Fruit fly (Drosophila melanogaster) whole organism, embryonic: ENCODE measurements around the gene CG7408.

Source experiments
- Blimp-1 ChIP-seq: fragments of 200-800 bp; sonication (Bioruptor generic); optimal IDR thresholded peaks from 3 replicates; lab custom pipeline; 2018; ENCODE audit warnings: missing biosample characterization, missing genetic modification characterization, mild to moderate bottlenecking, moderate library complexity, missing genetic modification reagents
- CG10321 ChIP-seq: fragments of 200-800 bp; sonication (Bioruptor generic); IDR thresholded peaks from 2 replicates; pipeline ENCODE4 v1.3.6; 2022; ENCODE audit warnings: missing biosample characterization, missing genetic modification characterization
- CG10366 ChIP-seq: fragments of 200-800 bp; sonication (Bioruptor generic); IDR thresholded peaks from 2 replicates; pipeline ENCODE4 v1.3.6; 2022; ENCODE audit warnings: missing biosample characterization, missing genetic modification characterization
- CG11247 ChIP-seq: fragments of 200-800 bp; sonication (Bioruptor generic); IDR thresholded peaks from 2 replicates; pipeline ENCODE4 v1.3.6; 2022; ENCODE audit warnings: missing biosample characterization, missing genetic modification characterization
- CG12071 ChIP-seq: fragments of 200-800 bp; sonication (Bioruptor generic); optimal IDR thresholded peaks from 3 replicates; lab custom pipeline; 2018; ENCODE audit warnings: missing biosample characterization, mild to moderate bottlenecking, missing genetic modification characterization
- CG12942 ChIP-seq: fragments of 200-800 bp; sonication (Bioruptor generic); optimal IDR thresholded peaks from 3 replicates; lab custom pipeline; 2016; ENCODE audit warnings: missing biosample characterization, missing genetic modification characterization
- CG14014 ChIP-seq: fragments of 200-800 bp; sonication (Bioruptor generic); IDR thresholded peaks from 2 replicates; pipeline ENCODE4 v1.3.6; 2022; ENCODE audit warnings: missing biosample characterization, missing genetic modification characterization
- CG15011 ChIP-seq: fragments of 200-800 bp; sonication (Bioruptor generic); optimal IDR thresholded peaks from 3 replicates; lab custom pipeline; 2018; ENCODE audit warnings: missing biosample characterization, mild to moderate bottlenecking, missing genetic modification characterization
- CG17328 ChIP-seq: fragments of 200-800 bp; sonication (Bioruptor generic); IDR thresholded peaks from 2 replicates; pipeline ENCODE4 v1.3.6; 2022; ENCODE audit warnings: missing biosample characterization, missing genetic modification characterization
- CG17385 ChIP-seq: fragments of 200-800 bp; sonication (Bioruptor generic); optimal IDR thresholded peaks from 3 replicates; lab custom pipeline; 2018; ENCODE audit warnings: missing biosample characterization, mild to moderate bottlenecking, missing genetic modification characterization
- CG2712 ChIP-seq: fragments of 200-800 bp; optimal IDR thresholded peaks from 3 replicates; lab custom pipeline; 2019; ENCODE audit warnings: missing biosample characterization, mild to moderate bottlenecking, missing genetic modification characterization, moderate library complexity
- CG30431 ChIP-seq: fragments of 200-800 bp; sonication (Bioruptor generic); optimal IDR thresholded peaks from 2 replicates; lab custom pipeline; 2017; ENCODE audit warnings: missing biosample characterization, missing genetic modification characterization
- CG32532 ChIP-seq: fragments of 200-800 bp; sonication (Bioruptor generic); IDR thresholded peaks from 2 replicates; pipeline ENCODE4 v1.3.6; 2022; ENCODE audit warnings: missing biosample characterization, missing genetic modification characterization
- CG3995 ChIP-seq: fragments of 200-800 bp; sonication (Bioruptor generic); optimal IDR thresholded peaks from 3 replicates; lab custom pipeline; 2016; ENCODE audit warnings: missing biosample characterization, missing genetic modification characterization
- CG6254 ChIP-seq: fragments of 200-800 bp; sonication (Bioruptor generic); optimal IDR thresholded peaks from 3 replicates; lab custom pipeline; 2017; ENCODE audit warnings: mild to moderate bottlenecking, missing biosample characterization, missing genetic modification reagents, missing genetic modification characterization
- CG7372 ChIP-seq: fragments of 200-800 bp; sonication (Bioruptor generic); IDR thresholded peaks from 2 replicates; pipeline ENCODE4 v1.3.6; 2022; ENCODE audit warnings: missing biosample characterization, missing genetic modification characterization
- CG8290 ChIP-seq, 3 experiments: fragments of 200-800 bp; sonication (Bioruptor generic); optimal IDR thresholded peaks; 2 replicates each; lab custom pipeline; 2016 to 2019; ENCODE audit warnings: missing biosample characterization in 3 of 3, missing genetic modification characterization in 3 of 3, mild to moderate bottlenecking in 2 of 3, moderate library complexity in 1 of 3
- CG8359 ChIP-seq: fragments of 200-800 bp; sonication (Bioruptor generic); optimal IDR thresholded peaks from 2 replicates; lab custom pipeline; 2017; ENCODE audit warnings: missing biosample characterization, mild to moderate bottlenecking, missing genetic modification characterization, borderline replicate concordance
- CG8478 ChIP-seq: fragments of >200 bp; optimal IDR thresholded peaks from 2 replicates; lab custom pipeline; 2018
- D19A ChIP-seq: fragments of 200-800 bp; optimal IDR thresholded peaks from 3 replicates; lab custom pipeline; 2019; ENCODE audit warnings: missing biosample characterization, mild to moderate bottlenecking, missing genetic modification characterization, moderate library complexity
- Dbx ChIP-seq: fragments of 200-800 bp; sonication (Bioruptor generic); IDR thresholded peaks from 3 replicates; pipeline ENCODE4 v1.3.6; 2022; ENCODE audit warnings: missing biosample characterization, missing genetic modification characterization
- Dip2 ChIP-seq: fragments of 200-800 bp; sonication (Bioruptor generic); IDR thresholded peaks from 2 replicates; pipeline ENCODE4 v1.3.6; 2022; ENCODE audit warnings: missing biosample characterization, missing genetic modification characterization
- Doc3 ChIP-seq: fragments of 200-800 bp; sonication (Bioruptor generic); IDR thresholded peaks from 3 replicates; pipeline ENCODE4 v1.3.6; 2022; ENCODE audit warnings: missing biosample characterization, missing genetic modification characterization; ENCODE audit not compliant: partially characterized antibody
- Ets65A ChIP-seq: fragments of 200-800 bp; sonication (Bioruptor generic); peaks from one replicate; lab custom pipeline; 2016; ENCODE audit warnings: missing biosample characterization, missing genetic modification characterization
- HLH3B ChIP-seq: fragments of 200-800 bp; sonication (Bioruptor generic); IDR thresholded peaks from 2 replicates; pipeline ENCODE4 v1.3.6; 2022; ENCODE audit warnings: missing biosample characterization, missing genetic modification characterization
- Hr78 ChIP-seq, 2 experiments: fragments of 200-800 bp in 1 of 2; fragments of >200 bp in 1 of 2; sonication (Bioruptor generic) in 1 of 2; optimal IDR thresholded peaks; 2 replicates each; lab custom pipeline; 2017 to 2019; ENCODE audit warnings: missing biosample characterization in 2 of 2, missing genetic modification characterization in 2 of 2, mild to moderate bottlenecking in 1 of 2, moderate library complexity in 1 of 2
- Meics ChIP-seq: fragments of 200-800 bp; sonication (Bioruptor generic); optimal IDR thresholded peaks from 2 replicates; lab custom pipeline; 2017; ENCODE audit warnings: missing biosample characterization, mild to moderate bottlenecking, missing genetic modification characterization
- Spps ChIP-seq: fragments of 200-800 bp; sonication (Bioruptor generic); optimal IDR thresholded peaks from 2 replicates; lab custom pipeline; 2018; ENCODE audit warnings: missing biosample characterization, mild to moderate bottlenecking, missing genetic modification characterization
- Sry-β ChIP-seq: fragments of 200-800 bp; sonication (Bioruptor generic); optimal IDR thresholded peaks from 2 replicates; lab custom pipeline; 2018; ENCODE audit warnings: missing biosample characterization, mild to moderate bottlenecking, missing genetic modification characterization, moderate library complexity
- Ssrp ChIP-seq: fragments of 200-800 bp; sonication (Bioruptor generic); optimal IDR thresholded peaks from 2 replicates; lab custom pipeline; 2018; ENCODE audit warnings: missing biosample characterization, mild to moderate bottlenecking, missing genetic modification characterization, moderate library complexity
- Trl ChIP-seq, 3 experiments: fragments of >200 bp in 2 of 3; fragments of 200-800 bp in 1 of 3; sonication (Bioruptor generic) in 1 of 3; optimal IDR thresholded peaks; 2 replicates in 1 of 3; 3 replicates in 2 of 3; lab custom pipeline; 2016 to 2017; ENCODE audit warnings: missing biosample characterization in 1 of 3, missing genetic modification characterization in 1 of 3
- abd-A ChIP-seq: fragments of 200-800 bp; sonication (Bioruptor generic); optimal IDR thresholded peaks from 3 replicates; lab custom pipeline; 2019; ENCODE audit warnings: missing biosample characterization, mild to moderate bottlenecking, missing genetic modification characterization, moderate library complexity
- ap ChIP-seq: fragments of 200-800 bp; sonication (Bioruptor generic); IDR thresholded peaks from 2 replicates; pipeline ENCODE4 v1.3.6; 2022; ENCODE audit warnings: missing biosample characterization, missing genetic modification characterization
- bsh ChIP-seq, 2 experiments: fragments of 200-800 bp; sonication (Bioruptor generic); optimal IDR thresholded peaks; 2 replicates each; lab custom pipeline; 2017 to 2018; ENCODE audit warnings: mild to moderate bottlenecking in 2 of 2, missing biosample characterization in 2 of 2, missing genetic modification characterization in 2 of 2, moderate library complexity in 1 of 2
- chinmo ChIP-seq: fragments of 200-800 bp; sonication (Bioruptor generic); IDR thresholded peaks from 4 replicates; pipeline ENCODE4 v1.3.6; 2022; ENCODE audit warnings: missing biosample characterization, missing genetic modification characterization; ENCODE audit not compliant: partially characterized antibody
- crp ChIP-seq, 2 experiments: fragments of 200-800 bp; sonication (Bioruptor generic); optimal IDR thresholded peaks; 2 replicates in 1 of 2; 3 replicates in 1 of 2; lab custom pipeline; 2017; ENCODE audit warnings: missing biosample characterization in 2 of 2, missing genetic modification characterization in 2 of 2, mild to moderate bottlenecking in 1 of 2, moderate library complexity in 1 of 2
- danr ChIP-seq: fragments of 200-800 bp; sonication (Bioruptor generic); IDR thresholded peaks from 2 replicates; pipeline ENCODE4 v1.3.6; 2022; ENCODE audit warnings: missing biosample characterization, missing genetic modification characterization
- dati ChIP-seq: fragments of 200-800 bp; sonication (Bioruptor generic); IDR thresholded peaks from 2 replicates; pipeline ENCODE4 v1.3.6; 2022; ENCODE audit warnings: missing biosample characterization, missing genetic modification characterization
- dimm ChIP-seq: fragments of 200-800 bp; sonication (Bioruptor generic); IDR thresholded peaks from 2 replicates; pipeline ENCODE4 v1.3.6; 2022; ENCODE audit warnings: missing biosample characterization, missing genetic modification characterization
- fu2 ChIP-seq: fragments of 200-800 bp; sonication (Bioruptor generic); optimal IDR thresholded peaks from 2 replicates; lab custom pipeline; 2016; ENCODE audit warnings: missing biosample characterization, missing genetic modification characterization
- gt ChIP-seq: fragments of 200-800 bp; sonication (Bioruptor generic); IDR thresholded peaks from 2 replicates; pipeline ENCODE4 v1.3.6; 2022; ENCODE audit warnings: missing biosample characterization, missing genetic modification characterization
- nerfin-2 ChIP-seq: fragments of 200-800 bp; sonication (Bioruptor generic); IDR thresholded peaks from 2 replicates; pipeline ENCODE4 v1.3.6; 2022; ENCODE audit warnings: missing biosample characterization, missing genetic modification characterization; ENCODE audit not compliant: partially characterized antibody
- psq ChIP-seq: fragments of 200-800 bp; sonication (Bioruptor generic); optimal IDR thresholded peaks from 2 replicates; lab custom pipeline; 2017; ENCODE audit warnings: missing biosample characterization, missing genetic modification characterization
- schlank ChIP-seq: fragments of 200-800 bp; sonication (Bioruptor generic); optimal IDR thresholded peaks from 2 replicates; lab custom pipeline; 2018; ENCODE audit warnings: missing biosample characterization, mild to moderate bottlenecking, missing genetic modification characterization
- sd ChIP-seq: fragments of 200-800 bp; sonication (Bioruptor generic); optimal IDR thresholded peaks from 3 replicates; lab custom pipeline; 2018; ENCODE audit warnings: missing biosample characterization, mild to moderate bottlenecking, missing genetic modification characterization, moderate library complexity
- tin ChIP-seq: fragments of 200-800 bp; sonication (Bioruptor generic); optimal IDR thresholded peaks from 3 replicates; lab custom pipeline; 2016; ENCODE audit warnings: missing biosample characterization, missing genetic modification characterization
- ttk ChIP-seq: fragments of 200-800 bp; sonication (Bioruptor generic); IDR thresholded peaks from 2 replicates; pipeline ENCODE4 v2.1.2; 2022; ENCODE audit warnings: missing biosample characterization, missing genetic modification characterization
- vvl ChIP-seq: fragments of 200-800 bp; sonication (Bioruptor generic); IDR thresholded peaks from 2 replicates; pipeline ENCODE4 v1.3.6; 2022; ENCODE audit warnings: missing biosample characterization, missing genetic modification characterization
- zf30C ChIP-seq: fragments of 200-800 bp; sonication (Bioruptor generic); optimal IDR thresholded peaks from 3 replicates; lab custom pipeline; 2018; ENCODE audit warnings: missing biosample characterization, mild to moderate bottlenecking, missing genetic modification characterization

CG7408 gene

DNA sequence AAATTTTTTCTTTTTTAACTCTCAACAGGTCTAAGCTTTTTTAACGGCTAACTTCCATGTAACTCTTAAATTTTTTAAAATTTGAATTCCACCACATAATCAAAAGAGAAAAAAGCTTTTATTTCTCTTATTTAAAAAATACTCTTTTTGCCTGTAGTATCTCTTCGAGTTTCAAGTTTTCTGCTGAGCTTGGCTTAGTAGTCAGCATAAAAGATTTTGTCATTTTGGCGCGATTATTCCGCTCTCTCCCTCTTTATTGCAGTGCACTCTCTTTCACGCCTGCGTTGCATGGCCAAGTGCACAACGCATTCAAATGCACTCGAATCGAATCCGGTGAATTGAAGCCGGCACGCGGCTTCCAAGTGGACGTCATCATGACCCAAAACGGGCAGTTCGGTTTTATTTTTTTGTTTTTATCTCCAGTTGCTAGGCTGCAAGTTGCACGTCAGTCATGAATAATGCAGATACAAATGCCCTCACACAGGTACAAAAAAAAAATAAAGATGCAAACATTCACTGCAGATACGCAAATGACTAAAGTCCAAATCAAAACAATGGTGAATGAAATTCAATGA is 35.2 kb downstream of the CG7408 start (continued):
- no peak for TF ChIP-seq CG3995 (GFP tag; lab: Kevin White, UChicago)
- TF ChIP-seq CG10366 (GFP tag; lab: Robert Waterston, UW), result no peak
- no peak for TF ChIP-seq zf30C (GFP tag; lab: Kevin White, UChicago)
- no peak for TF ChIP-seq CG10321
- TF ChIP-seq ttk (GFP tag; lab: Robert Waterston, UW), result no peak
- TF ChIP-seq Doc3 (GFP tag; lab: Robert Waterston, UW), result no peak
- no peak for TF ChIP-seq CG8478 (lab: Kevin White, UChicago)
- peak; percentile 57 to 84 for TF ChIP-seq Trl (optimal IDR thresholded peaks at IDR 0.05; lab: Kevin White, UChicago)
- TF ChIP-seq Trl (GFP tag; optimal IDR thresholded peaks at IDR 0.05; lab: Kevin White, UChicago), result no peak
- TF ChIP-seq Blimp-1 (GFP tag; lab: Kevin White, UChicago), result peak; percentile 21
- no peak for TF ChIP-seq danr
- no peak for TF ChIP-seq Spps
- TF ChIP-seq tin (GFP tag; lab: Kevin White, UChicago), result no peak
- no peak for TF ChIP-seq psq (GFP tag; lab: Kevin White, UChicago)
- no peak for TF ChIP-seq CG11247 (GFP tag; lab: Robert Waterston, UW)
- no peak for TF ChIP-seq CG12942 (GFP tag; lab: Kevin White, UChicago)
- TF ChIP-seq vvl, result peak; percentile 33; the same call in 1 of the 2 replicates
- TF ChIP-seq CG15011, result no peak
- TF ChIP-seq dati, result no peak
- no peak for TF ChIP-seq CG8359 (GFP tag; lab: Kevin White, UChicago)
- TF ChIP-seq chinmo, result peak; percentile 40; the same call in 1 of the 4 replicates
- no peak for TF ChIP-seq Dip2 (GFP tag; lab: Robert Waterston, UW)
- TF ChIP-seq CG7372 (GFP tag; lab: Robert Waterston, UW), result no peak
- TF ChIP-seq nerfin-2, result no peak
- TF ChIP-seq dimm, result no peak

dm6 chr3L:17915792-17916540 is 37.1 kb downstream of the CG7408 start:
- TF ChIP-seq sd (tag; lab: Kevin White, UChicago), result peak; percentile 16
- peak; percentile 4 for TF ChIP-seq Meics (GFP tag; lab: Kevin White, UChicago)
- no peak for TF ChIP-seq Ssrp (tag; lab: Kevin White, UChicago)
- TF ChIP-seq chinmo, result peak; percentile 88; the same call in 2 of the 4 replicates
- TF ChIP-seq CG8290 (GFP tag; optimal IDR thresholded peaks at IDR 0.05; lab: Kevin White, UChicago), result no peak
- peak in 1 of 2 experiments; percentile 47 for TF ChIP-seq CG8290 (tag; optimal IDR thresholded peaks at IDR 0.05; lab: Kevin White, UChicago)
- no peak for TF ChIP-seq fu2
- TF ChIP-seq bsh (GFP tag; optimal IDR thresholded peaks at IDR 0.05; lab: Kevin White, UChicago), result no peak
- TF ChIP-seq D19A (tag; lab: Kevin White, UChicago), result no peak
- no peak for TF ChIP-seq CG6254 (GFP tag; lab: Kevin White, UChicago)
- no peak for TF ChIP-seq HLH3B
- TF ChIP-seq CG12071 (GFP tag; lab: Kevin White, UChicago), result no peak
- no peak for TF ChIP-seq CG2712 (tag; lab: Kevin White, UChicago)
- TF ChIP-seq CG32532 (GFP tag; lab: Robert Waterston, UW), result no peak
- TF ChIP-seq Hr78 (GFP tag; optimal IDR thresholded peaks at IDR 0.05; lab: Kevin White, UChicago), result no peak
- TF ChIP-seq ap (GFP tag; lab: Robert Waterston, UW), result no peak
- TF ChIP-seq crp (GFP tag; optimal IDR thresholded peaks at IDR 0.05; lab: Kevin White, UChicago), result no peak
- TF ChIP-seq CG14014 (GFP tag; lab: Robert Waterston, UW), result no peak
- no peak for TF ChIP-seq Ets65A
- no peak for TF ChIP-seq abd-A (tag; lab: Kevin White, UChicago)
- TF ChIP-seq CG30431 (GFP tag; lab: Kevin White, UChicago), result no peak
- peak; percentile 17 for TF ChIP-seq schlank
- no peak for TF ChIP-seq Dbx (GFP tag; lab: Robert Waterston, UW)
- no peak for TF ChIP-seq CG17385
- TF ChIP-seq CG17328 (GFP tag; lab: Robert Waterston, UW), result no peak
- no peak for TF ChIP-seq gt (GFP tag; lab: Robert Waterston, UW)
- no peak for TF ChIP-seq Sry-β
